Worm (Caenorhabditis elegans): Measurements from ENCODE around the gene F52E4.5.

ce11 chrX:3101562-3101961, 14.4 kb upstream of the F52E4.5 start:
- TF ChIP-seq B0310.2 (tag; optimal IDR thresholded peaks at IDR 0.05) = no peak
- no peak for TF ChIP-seq F13C5.2 (tag; optimal IDR thresholded peaks at IDR 0.05)
- TF ChIP-seq hmg-4 (GFP tag; optimal IDR thresholded peaks at IDR 0.05) = no peak
- TF ChIP-seq ama-1 (optimal IDR thresholded peaks at IDR 0.05) = no peak
- TF ChIP-seq pes-1 (GFP tag; IDR thresholded peaks at IDR 0.05) = no peak
- no peak for TF ChIP-seq tbx-37 (GFP tag; conservative IDR thresholded peaks at IDR 0.05)
- no peak for TF ChIP-seq ceh-36 (tag; optimal IDR thresholded peaks at IDR 0.05)
- no peak for TF ChIP-seq hnd-1 (tag; optimal IDR thresholded peaks at IDR 0.05)
- no peak for TF ChIP-seq aly-1 (tag; optimal IDR thresholded peaks at IDR 0.05)
- no peak for TF ChIP-seq ets-7 (tag; optimal IDR thresholded peaks at IDR 0.05)
- no peak for TF ChIP-seq flt-1 (GFP tag; IDR thresholded peaks at IDR 0.05)
- TF ChIP-seq sea-1 (GFP tag; conservative IDR thresholded peaks at IDR 0.05) = no peak
